Worm (Caenorhabditis elegans): ENCODE measurements around the gene R10H10.4.

DNA sequence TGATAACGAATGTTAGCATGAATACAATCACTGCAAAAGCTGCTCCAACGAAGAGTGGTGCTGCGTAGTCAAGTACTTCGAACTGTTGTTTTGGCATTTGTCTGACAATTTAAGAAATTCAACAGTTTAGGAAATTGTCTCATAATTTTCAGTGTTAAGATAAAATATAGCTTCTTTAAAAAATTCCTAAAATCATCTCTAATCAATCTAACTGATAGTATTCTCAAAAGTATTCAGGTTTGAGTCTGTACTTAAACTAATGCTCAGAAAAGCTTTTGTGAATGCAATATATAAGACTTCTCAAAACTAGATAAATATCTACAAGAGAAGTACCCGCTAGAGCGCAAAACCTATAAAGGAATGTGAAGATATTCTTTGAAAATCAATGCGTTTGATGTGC lies at the start of gene R10H10.4:
- no peak for TF ChIP-seq nhr-12 (tag; optimal IDR thresholded peaks at IDR 0.05)
- TF ChIP-seq ces-1 (GFP tag; optimal IDR thresholded peaks at IDR 0.05) = no peak
- TF ChIP-seq snpc-4 (tag; optimal IDR thresholded peaks at IDR 0.05) = no peak
- no peak for TF ChIP-seq nhr-237 (tag; optimal IDR thresholded peaks at IDR 0.05)
- TF ChIP-seq unc-62 (GFP tag; optimal IDR thresholded peaks at IDR 0.05) = no peak
- TF ChIP-seq unc-39 (tag; optimal IDR thresholded peaks at IDR 0.05) = no peak
- TF ChIP-seq elt-3 (tag; optimal IDR thresholded peaks at IDR 0.05) = no peak
- no peak for TF ChIP-seq M03D4.4 (tag; optimal IDR thresholded peaks at IDR 0.05)
- TF ChIP-seq lin-13 (tag; optimal IDR thresholded peaks at IDR 0.05) = no peak
- TF ChIP-seq nhr-76 (tag; optimal IDR thresholded peaks at IDR 0.05) = no peak
- no peak for TF ChIP-seq unc-120 (tag; optimal IDR thresholded peaks at IDR 0.05; ENCODE audit: poor library complexity, severe bottlenecking)
- no peak for TF ChIP-seq bed-3 (GFP tag; optimal IDR thresholded peaks at IDR 0.05)
- no peak for TF ChIP-seq pha-4 (tag; optimal IDR thresholded peaks at IDR 0.05)
- TF ChIP-seq drap-1 (GFP tag; optimal IDR thresholded peaks at IDR 0.05) = no peak

Data from whole organism, mixed stage, embryonic.